Fruit fly (Drosophila melanogaster) Kc167 (cell line): ENCODE data around the gene Prp31.

ENCODE experiments used
- Myc ChIP-seq: fragments of >200 bp; optimal IDR thresholded peaks from 2 replicates; lab custom pipeline; 2017; ENCODE audit warnings: missing external identifiers
- Sin3A ChIP-seq: fragments of >200 bp; optimal IDR thresholded peaks from 2 replicates; lab custom pipeline; 2018; ENCODE audit warnings: missing external identifiers
- h ChIP-seq: fragments of >200 bp; optimal IDR thresholded peaks from 3 replicates; lab custom pipeline; 2018; ENCODE audit warnings: missing external identifiers
- insv ChIP-seq: fragments of >200 bp; optimal IDR thresholded peaks from 3 replicates; lab custom pipeline; 2018; ENCODE audit warnings: missing external identifiers
- psq ChIP-seq: fragments of >200 bp; optimal IDR thresholded peaks from 2 replicates; lab custom pipeline; 2017; ENCODE audit warnings: missing external identifiers
- ttk ChIP-seq: sonication (Bioruptor generic); optimal IDR thresholded peaks from 2 replicates; lab custom pipeline; 2017; ENCODE audit warnings: missing external identifiers

The Prp31 gene

dm6 chr3L:15195548-15195947, 36.6 kb downstream of the Prp31 start:
- TF ChIP-seq Sin3A (no peak), Myc (lab: Kevin White, UChicago) (no peak), insv (lab: Kevin White, UChicago) (no peak), ttk (lab: Kevin White, UChicago) (no peak), h (lab: Kevin White, UChicago) (no peak), psq (no peak)

DNA sequence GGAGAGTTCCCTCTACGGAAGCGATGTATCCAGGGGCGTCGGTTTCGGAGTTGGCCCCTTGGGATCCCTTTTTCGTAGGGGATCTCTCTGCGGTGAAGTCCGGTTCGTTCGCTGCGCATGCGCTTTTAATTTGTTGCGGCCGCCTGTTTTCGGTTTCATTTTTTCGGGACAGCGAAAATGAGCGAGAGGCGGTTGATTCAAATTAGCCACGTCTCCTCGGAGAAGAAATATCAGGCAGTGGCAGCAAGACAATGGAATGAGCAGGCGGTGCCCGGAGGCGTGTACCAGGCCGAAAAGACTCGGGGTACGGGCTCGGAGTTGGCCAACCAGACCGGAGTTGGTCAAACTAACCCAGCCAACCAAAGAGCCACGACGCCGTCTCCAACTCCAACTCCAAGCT, 37.3 kb downstream of the Prp31 start:
- TF ChIP-seq ttk (lab: Kevin White, UChicago) (no peak), insv (lab: Kevin White, UChicago) (no peak), Sin3A (no peak), Myc (lab: Kevin White, UChicago) (no peak), h (lab: Kevin White, UChicago) (no peak), psq (no peak)

DNA sequence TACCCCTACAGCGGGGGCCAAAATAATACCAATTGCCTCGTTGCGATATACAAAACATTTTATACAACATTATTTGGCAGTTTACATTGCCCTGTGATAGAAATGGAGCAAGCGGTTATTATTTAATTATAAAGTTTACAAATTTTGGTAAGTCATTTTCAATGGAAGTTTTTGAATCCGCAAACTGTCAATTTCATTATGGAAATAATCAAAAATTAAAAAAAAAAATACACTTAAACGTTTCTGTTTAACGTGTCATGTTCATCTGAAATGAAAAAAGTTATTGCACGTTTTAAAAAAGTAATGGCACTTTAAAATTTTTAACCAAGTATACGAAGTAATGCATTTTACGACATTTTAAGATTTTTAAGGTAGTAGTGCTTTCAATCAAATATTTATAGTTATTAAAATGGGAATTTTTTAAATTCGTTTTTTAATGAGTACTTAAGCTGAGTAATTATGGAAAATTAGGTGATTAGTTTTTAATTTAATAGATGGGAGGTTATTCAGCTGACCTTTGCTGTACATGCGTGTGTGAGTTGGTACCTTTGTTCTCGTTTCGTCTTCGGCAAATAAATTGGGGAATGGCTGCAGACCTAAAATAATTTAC, 37.9 kb downstream of the Prp31 start:
- no peak for TF ChIP-seq insv (lab: Kevin White, UChicago)
- no peak for TF ChIP-seq h (lab: Kevin White, UChicago)
- no peak for TF ChIP-seq Sin3A
- TF ChIP-seq ttk (lab: Kevin White, UChicago), result no peak
- TF ChIP-seq Myc (lab: Kevin White, UChicago), result no peak
- no peak for TF ChIP-seq psq

DNA sequence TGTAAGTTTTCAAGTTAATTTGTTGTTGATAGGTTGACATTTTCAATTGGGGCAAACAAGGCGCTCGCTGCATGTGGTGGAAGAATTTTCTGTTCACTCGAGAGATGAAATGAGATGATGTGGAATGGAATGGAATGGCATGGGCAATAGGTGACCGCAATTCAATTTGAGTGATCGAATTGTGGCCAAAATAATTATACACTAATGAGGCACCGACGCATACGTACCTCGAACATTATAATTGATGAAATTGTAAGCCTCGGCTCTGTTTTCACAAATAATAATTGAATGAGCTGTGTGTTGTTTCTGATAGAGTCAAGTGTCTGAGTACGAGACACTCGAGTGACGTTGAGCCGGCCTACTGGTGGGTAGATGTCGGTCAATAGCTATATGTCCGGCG, 39.1 kb downstream of the Prp31 start:
- TF ChIP-seq Myc (lab: Kevin White, UChicago) (no peak), ttk (lab: Kevin White, UChicago) (no peak), psq (no peak), h (lab: Kevin White, UChicago) (no peak), insv (lab: Kevin White, UChicago) (no peak), Sin3A (no peak)

dm6 chr3L:15199216-15200090, 40.6 kb downstream of the Prp31 start:
- TF ChIP-seq Sin3A (no peak), Myc (lab: Kevin White, UChicago) (no peak), psq (no peak), h (lab: Kevin White, UChicago) (no peak), ttk (lab: Kevin White, UChicago) (no peak), insv (lab: Kevin White, UChicago) (no peak)

DNA sequence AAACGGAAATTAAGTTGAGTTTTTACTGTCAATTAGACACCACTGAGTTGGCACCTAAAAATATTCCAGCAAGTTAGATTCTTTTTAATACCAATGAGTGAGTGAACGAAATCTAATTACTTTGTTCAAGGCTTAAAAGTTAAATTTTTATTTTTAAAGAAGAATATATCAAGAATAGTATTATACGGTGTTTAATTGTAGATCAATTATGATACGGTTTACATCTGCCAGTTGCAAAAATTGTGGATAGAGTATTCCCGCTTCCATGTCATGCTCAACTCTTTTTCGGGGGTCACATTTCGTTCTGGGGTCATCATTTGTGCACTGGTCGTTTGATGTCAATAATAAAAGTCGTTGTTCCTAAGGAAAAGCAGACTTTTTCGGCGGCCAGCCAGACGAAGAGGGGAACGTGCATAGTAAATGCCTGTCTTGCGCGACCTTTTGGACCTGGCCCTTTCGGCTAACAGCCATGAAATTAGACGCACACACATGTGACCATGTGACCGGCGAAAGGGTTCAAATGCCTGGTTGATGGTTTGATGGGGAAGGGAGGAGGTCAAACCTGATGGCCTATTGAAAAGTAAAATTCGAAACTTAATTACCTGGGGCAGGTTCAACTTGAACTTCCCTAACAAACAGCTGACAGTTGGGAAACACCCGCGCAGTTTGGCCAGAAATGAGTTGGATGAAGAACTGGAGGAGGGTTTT, 41.5 kb downstream of the Prp31 start:
- no peak for TF ChIP-seq h (lab: Kevin White, UChicago)
- no peak for TF ChIP-seq ttk (lab: Kevin White, UChicago)
- TF ChIP-seq psq, result no peak
- TF ChIP-seq Myc (lab: Kevin White, UChicago), result no peak
- TF ChIP-seq insv (lab: Kevin White, UChicago), result no peak

- TF ChIP-seq h (lab: Kevin White, UChicago) (no peak), ttk (lab: Kevin White, UChicago) (no peak), insv (lab: Kevin White, UChicago) (no peak), psq (no peak), Myc (lab: Kevin White, UChicago) (no peak), Sin3A (no peak)
Measured at dm6 chr3L:15201351-15201750, 42.5 kb downstream of the Prp31 start.

DNA sequence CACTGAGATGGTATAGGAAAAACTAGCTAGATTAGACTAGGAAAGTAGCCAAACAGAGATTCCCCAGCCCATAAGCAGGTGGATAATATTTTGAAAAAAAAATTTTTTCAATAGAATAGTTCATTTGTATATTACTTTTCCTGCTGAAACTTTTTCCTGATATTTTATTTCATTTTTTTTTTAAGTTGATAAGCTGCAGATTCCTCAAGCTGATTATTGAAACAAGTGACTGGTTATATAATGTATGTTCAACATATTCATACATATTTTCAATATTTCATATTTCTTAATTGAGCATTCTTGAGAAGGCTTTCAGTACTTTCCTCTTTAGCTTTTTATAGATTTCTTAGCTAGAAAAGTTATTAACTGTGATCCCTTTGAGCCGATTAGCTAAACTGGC, 44.2 kb downstream of the Prp31 start:
- TF ChIP-seq h (lab: Kevin White, UChicago) (no peak), Myc (lab: Kevin White, UChicago) (no peak), psq (no peak), insv (lab: Kevin White, UChicago) (no peak), ttk (lab: Kevin White, UChicago) (no peak), Sin3A (no peak)

dm6 chr3L:15203585-15203984, 44.7 kb downstream of the Prp31 start:
- no peak for TF ChIP-seq ttk (lab: Kevin White, UChicago)
- TF ChIP-seq h (lab: Kevin White, UChicago), result no peak
- no peak for TF ChIP-seq insv (lab: Kevin White, UChicago)
- TF ChIP-seq Sin3A, result no peak
- TF ChIP-seq Myc (lab: Kevin White, UChicago), result no peak
- TF ChIP-seq psq, result no peak

DNA sequence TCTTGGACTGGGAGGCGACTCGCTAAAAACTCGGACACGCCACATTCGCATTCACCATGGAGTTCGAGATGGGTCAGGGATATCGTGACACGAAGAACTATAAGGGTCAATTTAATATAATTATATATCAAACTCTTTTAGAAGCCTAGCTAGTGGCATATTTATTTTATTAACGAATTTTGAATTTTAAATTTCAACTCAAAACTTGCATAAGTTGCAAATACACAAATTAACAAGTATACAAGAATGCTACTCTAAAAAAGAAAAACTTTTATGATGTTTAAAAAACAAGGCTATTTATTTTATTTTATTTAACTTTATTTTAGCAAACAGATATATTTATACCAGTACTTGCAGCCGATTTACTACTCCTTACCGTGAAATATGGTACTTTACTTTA, 47.2 kb downstream of the Prp31 start:
- TF ChIP-seq Myc (lab: Kevin White, UChicago), result no peak
- TF ChIP-seq psq, result no peak
- no peak for TF ChIP-seq Sin3A
- no peak for TF ChIP-seq ttk (lab: Kevin White, UChicago)
- TF ChIP-seq h (lab: Kevin White, UChicago), result no peak

DNA sequence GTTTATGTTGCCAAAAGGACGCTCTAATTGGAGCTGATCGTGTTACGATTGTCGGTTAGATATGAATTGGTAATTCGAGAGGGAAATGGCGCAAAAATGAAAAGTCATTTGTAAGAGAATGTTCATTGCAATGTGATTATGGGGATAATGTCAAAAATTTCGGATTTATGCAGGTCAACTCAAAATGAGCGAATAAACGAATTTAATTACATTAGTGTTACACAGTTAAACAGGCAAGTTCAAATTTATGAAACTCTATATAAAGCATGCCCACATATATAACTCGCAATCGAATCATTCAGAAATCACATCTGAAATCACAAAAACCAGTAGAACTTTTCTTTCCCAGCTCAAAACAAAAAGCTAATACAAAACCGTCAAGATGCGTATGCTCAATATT, 48.6 kb downstream of the Prp31 start, which contains the start of gene Prx1:
Gene Prx1 (plus strand): TSS at position 301 of the 400 bp plus-strand sequence.
- TF ChIP-seq ttk (lab: Kevin White, UChicago) (no peak), Sin3A (no peak), psq (no peak)
